Worm (Caenorhabditis elegans) whole organism, young adult: ENCODE data around the gene str-208.

Experiments used
- B0019.2 ChIP-seq: fragments of 200-800 bp; sonication (Bioruptor generic); conservative IDR thresholded peaks from 2 replicates; pipeline ENCODE4 v1.3.6; 2022; ENCODE audit warnings: missing genetic modification reagents, missing genetic modification characterization, missing compliant biosample characterization
- F22D6.2 ChIP-seq: sonication (generic microtip); optimal IDR thresholded peaks from 2 replicates; lab custom pipeline; 2016; ENCODE audit warnings: mild to moderate bottlenecking, missing genetic modification characterization, missing compliant biosample characterization
- F37B4.10 ChIP-seq: fragments of 200-800 bp; sonication (Bioruptor generic); IDR thresholded peaks from 2 replicates; pipeline ENCODE4 v1.3.6; 2022; ENCODE audit warnings: missing genetic modification characterization, missing compliant biosample characterization
- F39B2.1 ChIP-seq: fragments of 200-800 bp; sonication (Bioruptor generic); IDR thresholded peaks from 2 replicates; pipeline ENCODE4 v1.3.6; 2022; ENCODE audit warnings: missing genetic modification reagents, missing genetic modification characterization, missing compliant biosample characterization
- F52B5.7 ChIP-seq: sonication (generic microtip); optimal IDR thresholded peaks from 2 replicates; lab custom pipeline; 2016; ENCODE audit warnings: mild to moderate bottlenecking, missing genetic modification characterization, missing compliant biosample characterization
- F57A8.1 ChIP-seq: fragments of 200-800 bp; sonication (Bioruptor generic); optimal IDR thresholded peaks from 2 replicates; lab custom pipeline; 2018; ENCODE audit warnings: mild to moderate bottlenecking, missing genetic modification characterization, moderate library complexity, missing compliant biosample characterization
- T07F8.4 ChIP-seq: sonication (generic microtip); optimal IDR thresholded peaks from 2 replicates; lab custom pipeline; 2016; ENCODE audit warnings: mild to moderate bottlenecking, missing genetic modification characterization, moderate library complexity, missing compliant biosample characterization
- Y53F4B.3 ChIP-seq: fragments of 200-800 bp; sonication (Bioruptor generic); IDR thresholded peaks from 2 replicates; pipeline ENCODE4 v1.3.6; 2022; ENCODE audit warnings: missing genetic modification reagents, missing genetic modification characterization, missing compliant biosample characterization
- ZK185.1 ChIP-seq: sonication (generic microtip); optimal IDR thresholded peaks from 2 replicates; lab custom pipeline; 2016; ENCODE audit warnings: mild to moderate bottlenecking, missing genetic modification characterization, missing compliant biosample characterization; ENCODE audit not compliant: poor library complexity, severe bottlenecking
- akir-1 ChIP-seq: fragments of 200-800 bp; sonication (Bioruptor generic); optimal IDR thresholded peaks from 2 replicates; lab custom pipeline; 2018; ENCODE audit warnings: mild to moderate bottlenecking, missing genetic modification characterization, moderate library complexity, missing compliant biosample characterization
- attf-5 ChIP-seq: fragments of 200-800 bp; sonication (Bioruptor generic); optimal IDR thresholded peaks from 2 replicates; lab custom pipeline; 2018; ENCODE audit warnings: mild to moderate bottlenecking, missing genetic modification characterization, missing compliant biosample characterization
- ceh-27 ChIP-seq: fragments of 200-800 bp; sonication (Bioruptor generic); optimal IDR thresholded peaks from 2 replicates; lab custom pipeline; 2018; ENCODE audit warnings: mild to moderate bottlenecking, missing genetic modification characterization, moderate library complexity, missing compliant biosample characterization
- ceh-58 ChIP-seq: fragments of 200-800 bp; sonication (Bioruptor generic); IDR thresholded peaks from 2 replicates; pipeline ENCODE4 v1.3.6; 2022; ENCODE audit warnings: missing genetic modification characterization, missing compliant biosample characterization
- ceh-79 ChIP-seq: sonication (generic microtip); optimal IDR thresholded peaks from 2 replicates; lab custom pipeline; 2017; ENCODE audit warnings: mild to moderate bottlenecking, missing genetic modification characterization, missing compliant biosample characterization
- dox-1 ChIP-seq: fragments of 200-800 bp; sonication (Bioruptor generic); IDR thresholded peaks from 2 replicates; pipeline ENCODE4 v1.3.6; 2022; ENCODE audit warnings: missing genetic modification reagents, missing genetic modification characterization, missing compliant biosample characterization
- egrh-3 ChIP-seq: fragments of 200-800 bp; sonication (Bioruptor generic); IDR thresholded peaks from 2 replicates; pipeline ENCODE4 v1.3.6; 2022; ENCODE audit warnings: missing genetic modification reagents, missing genetic modification characterization, missing compliant biosample characterization
- hlh-26 ChIP-seq: fragments of 200-800 bp; sonication (Bioruptor generic); conservative IDR thresholded peaks from 2 replicates; pipeline ENCODE4 v1.3.6; 2022; ENCODE audit warnings: missing genetic modification reagents, missing genetic modification characterization, missing compliant biosample characterization
- hmg-20 ChIP-seq: fragments of 200-800 bp; sonication (Bioruptor generic); IDR thresholded peaks from 2 replicates; pipeline ENCODE4 v1.3.6; 2022; ENCODE audit warnings: missing genetic modification reagents, missing genetic modification characterization, missing compliant biosample characterization
- hsf-1 ChIP-seq: fragments of 200-800 bp; sonication (Bioruptor generic); IDR thresholded peaks from 2 replicates; pipeline ENCODE4 v1.3.6; 2022; ENCODE audit warnings: missing genetic modification reagents, missing genetic modification characterization, missing compliant biosample characterization
- lag-1 ChIP-seq: fragments of 200-800 bp; sonication (Bioruptor generic); IDR thresholded peaks from 2 replicates; pipeline ENCODE4 v1.3.6; 2022; ENCODE audit warnings: missing genetic modification reagents, missing genetic modification characterization, missing compliant biosample characterization
- let-607 ChIP-seq, 2 experiments: fragments of 200-800 bp in 1 of 2; sonication (Bioruptor generic) in 1 of 2; sonication (generic microtip) in 1 of 2; optimal IDR thresholded peaks; 2 replicates each; lab custom pipeline; 2016 to 2018; ENCODE audit warnings: mild to moderate bottlenecking in 2 of 2, missing compliant biosample characterization in 2 of 2, missing genetic modification characterization in 2 of 2, moderate library complexity in 2 of 2, missing genotype in 1 of 2
- lin-35 ChIP-seq, 3 experiments: fragments of 150-350 bp in 2 of 3; sonication (generic microtip) in 1 of 3; optimal IDR thresholded peaks; 2 replicates each; lab custom pipeline; 2014 to 2018; ENCODE audit warnings: missing biosample characterization in 3 of 3, missing genetic modification characterization in 3 of 3, missing genetic modification reagents in 3 of 3
- madf-10 ChIP-seq: sonication (generic microtip); optimal IDR thresholded peaks from 2 replicates; lab custom pipeline; 2016; ENCODE audit warnings: mild to moderate bottlenecking, missing genetic modification characterization, missing compliant biosample characterization
- madf-6 ChIP-seq: fragments of 200-800 bp; sonication (Bioruptor generic); IDR thresholded peaks from 2 replicates; pipeline ENCODE4 v1.3.6; 2022; ENCODE audit warnings: missing genetic modification reagents, missing genetic modification characterization, missing compliant biosample characterization
- madf-8 ChIP-seq: fragments of 200-800 bp; sonication (Bioruptor generic); conservative IDR thresholded peaks from 2 replicates; pipeline ENCODE4 v1.3.6; 2022; ENCODE audit warnings: missing genetic modification reagents, missing genetic modification characterization, missing compliant biosample characterization
- nfya-1 ChIP-seq: sonication (generic microtip); optimal IDR thresholded peaks from 2 replicates; lab custom pipeline; 2017; ENCODE audit warnings: antibody characterized with exemption, missing compliant biosample characterization, missing genetic modification characterization, borderline replicate concordance; ENCODE audit not compliant: insufficient read depth
- nfya-2 ChIP-seq: fragments of 200-800 bp; sonication (Bioruptor generic); IDR thresholded peaks from 2 replicates; pipeline ENCODE4 v1.3.6; 2022; ENCODE audit warnings: missing genetic modification reagents, missing genetic modification characterization, missing compliant biosample characterization
- nhr-179 ChIP-seq: sonication (generic microtip); optimal IDR thresholded peaks from 2 replicates; lab custom pipeline; 2016; ENCODE audit warnings: mild to moderate bottlenecking, missing genetic modification characterization, missing compliant biosample characterization
- nhr-27 ChIP-seq: fragments of 200-800 bp; sonication (Bioruptor generic); optimal IDR thresholded peaks from 2 replicates; lab custom pipeline; 2018; ENCODE audit warnings: mild to moderate bottlenecking, missing genetic modification characterization, moderate library complexity, missing compliant biosample characterization
- nhr-80 ChIP-seq: sonication (generic microtip); optimal IDR thresholded peaks from 2 replicates; lab custom pipeline; 2016; ENCODE audit warnings: missing genetic modification characterization, missing compliant biosample characterization
- pha-4 ChIP-seq: fragments of 150-350 bp; sonication (generic microtip); optimal IDR thresholded peaks from 2 replicates; lab custom pipeline; 2014; ENCODE audit warnings: missing biosample characterization, missing genetic modification reagents, missing genetic modification characterization
- rcor-1 ChIP-seq: fragments of 200-800 bp; sonication (Bioruptor generic); IDR thresholded peaks from 2 replicates; pipeline ENCODE4 v1.3.6; 2022; ENCODE audit warnings: missing genetic modification reagents, missing genetic modification characterization, missing compliant biosample characterization
- rec-8 ChIP-seq, 2 experiments: sonication (generic microtip); optimal IDR thresholded peaks; 2 replicates each; lab custom pipeline; 2016; ENCODE audit warnings: mild to moderate bottlenecking in 2 of 2, missing genetic modification characterization in 2 of 2, missing genetic modification reagents in 2 of 2, missing genotype in 2 of 2, missing biosample characterization in 1 of 2, missing compliant biosample characterization in 1 of 2, moderate library complexity in 1 of 2
- sdz-38 ChIP-seq: sonication (generic microtip); optimal IDR thresholded peaks from 2 replicates; lab custom pipeline; 2016; ENCODE audit warnings: missing genotype, missing genetic modification characterization, missing compliant biosample characterization
- snpc-1.1 ChIP-seq: sonication (generic microtip); optimal IDR thresholded peaks from 2 replicates; lab custom pipeline; 2017; ENCODE audit warnings: missing genetic modification characterization, mild to moderate bottlenecking, missing compliant biosample characterization, antibody characterized with exemption, moderate library complexity, missing genotype, missing genetic modification reagents; ENCODE audit not compliant: insufficient read depth
- snpc-1.3 ChIP-seq: sonication (generic microtip); optimal IDR thresholded peaks from 2 replicates; lab custom pipeline; 2017; ENCODE audit warnings: missing genetic modification characterization, mild to moderate bottlenecking, missing compliant biosample characterization, antibody characterized with exemption, moderate library complexity, missing genotype, missing genetic modification reagents; ENCODE audit not compliant: insufficient read depth
- sptf-2 ChIP-seq: fragments of 200-800 bp; sonication (Bioruptor generic); optimal IDR thresholded peaks from 2 replicates; lab custom pipeline; 2018; ENCODE audit warnings: mild to moderate bottlenecking, missing genetic modification characterization, missing compliant biosample characterization
- tbp1 ChIP-seq: fragments of 200-800 bp; sonication (Bioruptor generic); optimal IDR thresholded peaks from 2 replicates; lab custom pipeline; 2018; ENCODE audit warnings: mild to moderate bottlenecking, missing genetic modification characterization, missing compliant biosample characterization
- tlf-1 ChIP-seq: fragments of 200-800 bp; sonication (Bioruptor generic); optimal IDR thresholded peaks from 2 replicates; lab custom pipeline; 2018; ENCODE audit warnings: mild to moderate bottlenecking, missing genetic modification characterization, missing compliant biosample characterization
- unc-62 ChIP-seq: fragments of 150-350 bp; optimal IDR thresholded peaks from 2 replicates; lab custom pipeline; 2014; ENCODE audit warnings: missing biosample characterization, missing genetic modification reagents, missing genetic modification characterization
- ztf-18 ChIP-seq: sonication (generic microtip); optimal IDR thresholded peaks from 2 replicates; lab custom pipeline; 2016; ENCODE audit warnings: missing genotype, mild to moderate bottlenecking, missing genetic modification characterization, missing compliant biosample characterization
- ztf-22 ChIP-seq: fragments of 200-800 bp; sonication (Bioruptor generic); optimal IDR thresholded peaks from 2 replicates; lab custom pipeline; 2018; ENCODE audit warnings: mild to moderate bottlenecking, missing genetic modification characterization, moderate library complexity, missing compliant biosample characterization
- ztf-28 ChIP-seq: fragments of 200-800 bp; sonication (Bioruptor generic); IDR thresholded peaks from 2 replicates; pipeline ENCODE4 v1.3.6; 2022; ENCODE audit warnings: missing genetic modification reagents, missing genetic modification characterization, missing compliant biosample characterization

The str-208 gene

DNA sequence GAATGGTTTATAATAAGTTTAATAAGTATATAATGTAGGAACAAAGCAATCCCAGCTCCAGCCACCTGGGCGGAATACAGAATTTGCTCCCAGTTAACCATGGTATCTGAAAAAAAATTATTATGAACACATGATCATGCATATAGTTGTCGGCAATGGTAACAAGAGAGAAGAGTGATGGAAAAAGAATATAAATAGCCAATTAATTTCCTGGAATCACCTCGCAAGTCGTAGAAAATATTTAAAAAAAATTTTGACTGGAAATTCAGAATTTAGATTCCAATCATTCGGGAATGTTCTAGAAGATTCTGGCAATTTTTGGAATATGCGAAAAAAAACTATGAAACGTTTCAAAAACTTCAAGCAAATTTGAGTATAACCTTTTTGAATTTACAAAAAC is 12.4 kb upstream of the str-208 start, which contains the start of gene str-211:
Gene str-211, minus strand, starts transcription at position 101 of the 400 bp plus-strand sequence.
- TF ChIP-seq F22D6.2 (tag; lab: Kevin White, UChicago) (no peak), rcor-1 (no peak), hlh-26 (GFP tag; lab: Robert Waterston, UW) (no peak), snpc-1.3 (tag; lab: Kevin White, UChicago) (no peak), ztf-18 (tag; lab: Kevin White, UChicago) (no peak), lag-1 (no peak), dox-1 (no peak), ceh-79 (tag; lab: Kevin White, UChicago) (no peak), Y53F4B.3 (GFP tag; lab: Robert Waterston, UW) (no peak), madf-8 (GFP tag; lab: Robert Waterston, UW) (no peak), nfya-1 (tag; lab: Kevin White, UChicago) (no peak), hmg-20 (no peak), nhr-179 (tag; lab: Kevin White, UChicago) (no peak)

DNA sequence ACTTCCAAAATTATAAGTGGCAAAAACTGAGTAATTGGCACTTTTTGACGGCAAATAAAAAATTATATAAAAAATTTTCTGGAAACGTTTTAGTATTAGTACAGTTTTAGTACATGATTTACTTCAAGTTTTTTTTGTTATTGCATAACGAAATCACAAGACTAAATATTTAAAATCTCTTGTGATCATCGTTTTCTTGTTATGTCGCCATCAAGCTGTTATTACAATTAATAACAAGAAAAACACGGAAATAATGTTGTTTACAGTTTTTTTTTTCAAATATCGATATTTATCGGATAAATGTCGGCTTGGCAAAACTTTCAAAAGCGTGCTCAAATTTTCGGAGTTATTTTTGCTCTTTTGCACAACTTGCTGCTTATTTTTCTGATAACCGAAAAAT is 8.0 kb upstream of the str-208 start, which contains the start of gene str-209:
Gene str-209, plus strand, starts transcription at position 301 of the 400 bp plus-strand sequence.
- TF ChIP-seq F57A8.1 (GFP tag; lab: Kevin White, UChicago) (no peak), unc-62 (no peak), F37B4.10 (GFP tag; lab: Robert Waterston, UW) (no peak), nfya-2 (no peak), madf-10 (tag; lab: Kevin White, UChicago) (no peak)

DNA sequence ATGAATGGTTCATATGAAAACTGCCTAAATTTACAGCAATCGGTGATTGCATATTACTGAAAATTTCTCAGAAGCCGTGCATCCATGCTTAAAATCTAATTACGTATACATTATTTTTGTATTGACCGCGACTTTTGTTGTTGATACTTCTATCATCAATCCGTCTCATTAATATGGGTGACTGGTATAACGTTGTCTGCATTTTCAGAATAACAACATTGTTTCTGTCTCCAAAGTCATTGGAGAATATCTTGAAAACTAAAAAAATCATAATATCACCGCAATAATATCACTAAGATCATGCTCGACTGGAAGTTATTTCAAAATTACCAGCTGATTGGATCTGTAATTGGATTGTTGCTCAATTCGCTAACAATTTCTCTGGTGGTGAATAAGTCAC is 5.2 kb upstream of the str-208 start, which contains the start of gene str-207:
Gene str-207, plus strand, starts transcription at position 301 of the 400 bp plus-strand sequence.
- TF ChIP-seq F39B2.1 (GFP tag; lab: Robert Waterston, UW) (no peak), ceh-58 (no peak), nhr-179 (tag; lab: Kevin White, UChicago) (no peak), tbp1 (no peak), madf-6 (GFP tag; lab: Robert Waterston, UW) (no peak), B0019.2 (GFP tag; lab: Robert Waterston, UW) (no peak), snpc-1.1 (tag; lab: Kevin White, UChicago) (no peak), sptf-2 (GFP tag; lab: Kevin White, UChicago) (no peak), lin-35 (GFP tag; optimal IDR thresholded peaks at IDR 0.05; lab: Kevin White, UChicago) (no peak), akir-1 (GFP tag; lab: Kevin White, UChicago) (no peak), T07F8.4 (tag; lab: Kevin White, UChicago) (no peak)

DNA sequence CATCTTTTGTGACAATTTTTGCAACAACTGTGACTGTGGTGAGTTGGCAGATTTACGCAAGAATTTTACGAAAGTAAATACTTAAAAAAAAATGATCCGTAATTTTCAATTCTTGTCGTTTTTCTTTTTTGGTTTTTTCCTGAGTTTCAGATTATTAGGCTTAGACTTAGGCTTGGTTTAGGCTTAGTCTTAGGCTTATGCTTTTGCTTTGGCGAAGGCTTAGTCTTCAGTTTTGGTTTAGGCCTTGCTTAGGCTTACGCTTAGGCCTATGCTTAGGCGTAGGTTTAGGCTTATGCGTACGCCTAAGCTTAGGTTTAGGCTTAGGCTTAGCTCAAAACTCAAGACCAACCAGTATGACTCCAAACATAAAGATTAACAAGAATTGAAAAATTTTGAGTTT is 990 bp downstream of the str-208 start:
- no peak for TF ChIP-seq akir-1 (GFP tag; lab: Kevin White, UChicago)
- TF ChIP-seq F52B5.7 (tag; lab: Kevin White, UChicago): no peak
- TF ChIP-seq nhr-80 (tag; lab: Kevin White, UChicago): no peak
- no peak for TF ChIP-seq nhr-27 (tag; lab: Kevin White, UChicago)
- no peak for TF ChIP-seq attf-5 (GFP tag; lab: Kevin White, UChicago)
- no peak for TF ChIP-seq madf-8 (GFP tag; lab: Robert Waterston, UW)
- TF ChIP-seq let-607 (tag; optimal IDR thresholded peaks at IDR 0.05; lab: Kevin White, UChicago): no peak
- no peak for TF ChIP-seq pha-4
- no peak for TF ChIP-seq ceh-27 (GFP tag; lab: Kevin White, UChicago)
- no peak for TF ChIP-seq rec-8 (tag; optimal IDR thresholded peaks at IDR 0.05; lab: Kevin White, UChicago)
- TF ChIP-seq sdz-38 (tag; lab: Kevin White, UChicago): no peak
- no peak for TF ChIP-seq ztf-28 (GFP tag; lab: Robert Waterston, UW)
- no peak for TF ChIP-seq hsf-1 (GFP tag; lab: Robert Waterston, UW)
- TF ChIP-seq ZK185.1 (tag; lab: Kevin White, UChicago): no peak
- no peak for TF ChIP-seq egrh-3 (GFP tag; lab: Robert Waterston, UW)
- TF ChIP-seq tlf-1 (GFP tag; lab: Kevin White, UChicago): no peak
- TF ChIP-seq ztf-22 (GFP tag; lab: Kevin White, UChicago): no peak
